Worm (Caenorhabditis elegans): ENCODE measurements around the gene Y69A2AR.1.
A peak's percentile ranks its signal among the peaks of the same experiment; 100 is the strongest.

DNA sequence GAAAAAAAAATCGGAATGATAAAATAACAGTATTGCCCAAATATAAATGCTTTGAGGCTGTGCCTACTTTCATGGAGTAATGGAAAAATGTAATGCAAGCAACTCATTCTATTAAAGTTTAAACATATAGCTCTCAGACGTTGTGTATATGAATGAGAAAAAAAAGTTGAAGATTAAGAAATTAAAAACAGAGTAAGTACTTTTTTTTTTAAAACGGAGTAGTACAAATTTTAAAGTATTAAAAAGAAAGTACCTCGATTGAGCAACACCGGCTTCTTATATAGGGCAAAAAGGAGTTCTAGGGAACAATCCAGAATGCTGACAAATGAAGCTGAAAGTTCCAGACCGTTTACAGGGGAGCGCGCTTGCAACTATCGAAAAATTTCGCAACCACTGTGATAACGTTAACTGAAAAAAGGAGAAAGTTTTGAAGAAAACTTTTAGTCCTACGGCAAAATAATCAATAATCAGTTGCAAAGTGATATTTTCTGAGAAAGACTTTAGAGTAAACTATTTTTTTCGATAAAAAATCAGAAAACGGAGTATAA lies 44.3 kb downstream of the Y69A2AR.1 start:
- TF ChIP-seq mes-4 (tag; optimal IDR thresholded peaks at IDR 0.05), result no peak
- no peak for TF ChIP-seq snpc-4 (GFP tag; optimal IDR thresholded peaks at IDR 0.05)
- TF ChIP-seq snpc-4 (tag; optimal IDR thresholded peaks at IDR 0.05), result peak in 1 of 4 experiments; percentile 5
- no peak for TF ChIP-seq F49E8.2 (tag; optimal IDR thresholded peaks at IDR 0.05; ENCODE audit: insufficient read depth)
- TF ChIP-seq lsy-27 (tag; optimal IDR thresholded peaks at IDR 0.05; ENCODE audit: borderline replicate concordance, insufficient read depth), result no peak

Data from whole organism, young adult.